Worm (Caenorhabditis elegans) whole organism, dauer: Measurements from ENCODE around the gene txt-1.
"Not testable (repeated sequence)": the region's sequence is repeated elsewhere in the genome, so short reads cannot be mapped to it uniquely, and the experiment has no call there.

Experiments
- unc-62 ChIP-seq: sonication (generic microtip); optimal IDR thresholded peaks from 2 replicates; lab custom pipeline; 2017; ENCODE audit warnings: missing biosample characterization, missing genetic modification reagents, missing genetic modification characterization

Gene txt-1

ce11 chrII:91419-91818 lies 14.6 kb upstream of the txt-1 start, which contains the start of gene mcat-1:
Gene mcat-1, minus strand, starts transcription at chrII:91519.
- TF ChIP-seq unc-62 (GFP tag; lab: Kevin White, UChicago): no peak

ce11 chrII:95177-95576 lies 10.8 kb upstream of the txt-1 start, which contains the start of gene C50D2.7:
Gene C50D2.7, minus strand, starts transcription at chrII:95277.
- no peak for TF ChIP-seq unc-62 (GFP tag; lab: Kevin White, UChicago)

- TF ChIP-seq unc-62 (GFP tag; lab: Kevin White, UChicago): no peak
Observed at ce11 chrII:97992-98763, 7.8 kb upstream of the txt-1 start, which contains the start of the genes luc-7L3 and sftb-6. Gene luc-7L3, minus strand, starts transcription at chrII:98027. Gene sftb-6, plus strand, starts transcription at chrII:98404.

ce11 chrII:98894-99293 lies 7.1 kb upstream of the txt-1 start, which contains the start of gene C50D2.10:
Gene C50D2.10, plus strand, starts transcription at chrII:99138.
- TF ChIP-seq unc-62 (GFP tag; lab: Kevin White, UChicago): not testable (repeated sequence)

- TF ChIP-seq unc-62 (GFP tag; lab: Kevin White, UChicago): no peak
Observed at ce11 chrII:101176-101575, 4.8 kb upstream of the txt-1 start.

- TF ChIP-seq unc-62 (GFP tag; lab: Kevin White, UChicago): no peak
Observed at ce11 chrII:104234-104633, 1.8 kb upstream of the txt-1 start, which contains the start of gene col-68. Gene col-68, plus strand, starts transcription at chrII:104534.

ce11 chrII:105327-105882 lies 584 bp upstream of the txt-1 start:
- no peak for TF ChIP-seq unc-62 (GFP tag; lab: Kevin White, UChicago)

- TF ChIP-seq unc-62 (GFP tag; lab: Kevin White, UChicago): no peak
Observed at ce11 chrII:107703-108102, 1.7 kb downstream of the txt-1 start.

- no peak for TF ChIP-seq unc-62 (GFP tag; lab: Kevin White, UChicago)
Observed at ce11 chrII:108865-109264, 2.9 kb downstream of the txt-1 start, which contains the start of gene C50D2.2. Gene C50D2.2, plus strand, starts transcription at chrII:109165.

ce11 chrII:111267-111666 lies 5.3 kb downstream of the txt-1 start, which contains the start of gene C50D2.1:
Gene C50D2.1, plus strand, starts transcription at chrII:111567.
- no peak for TF ChIP-seq unc-62 (GFP tag; lab: Kevin White, UChicago)

ce11 chrII:112231-112630 lies 6.2 kb downstream of the txt-1 start:
- no peak for TF ChIP-seq unc-62 (GFP tag; lab: Kevin White, UChicago)

ce11 chrII:116916-117315 lies 10.9 kb downstream of the txt-1 start, which contains the start of gene srt-54:
Gene srt-54, plus strand, starts transcription at chrII:117216.
- TF ChIP-seq unc-62 (GFP tag; lab: Kevin White, UChicago): no peak

- no peak for TF ChIP-seq unc-62 (GFP tag; lab: Kevin White, UChicago)
Observed at ce11 chrII:121121-121520, 15.1 kb downstream of the txt-1 start, which contains the start of gene K10B4.3. Gene K10B4.3, minus strand, starts transcription at chrII:121221.

- TF ChIP-seq unc-62 (GFP tag; lab: Kevin White, UChicago): no peak
Observed at ce11 chrII:122008-122407, 16.0 kb downstream of the txt-1 start.

ce11 chrII:122494-122893 lies 16.5 kb downstream of the txt-1 start:
- TF ChIP-seq unc-62 (GFP tag; lab: Kevin White, UChicago): no peak

ce11 chrII:124904-125303 lies 18.9 kb downstream of the txt-1 start, which contains the start of gene nmur-2:
Gene nmur-2, minus strand, starts transcription at chrII:125004.
- TF ChIP-seq unc-62 (GFP tag; lab: Kevin White, UChicago): no peak
